Worm (Caenorhabditis elegans): ENCODE results near the gene C35D6.4.

DNA sequence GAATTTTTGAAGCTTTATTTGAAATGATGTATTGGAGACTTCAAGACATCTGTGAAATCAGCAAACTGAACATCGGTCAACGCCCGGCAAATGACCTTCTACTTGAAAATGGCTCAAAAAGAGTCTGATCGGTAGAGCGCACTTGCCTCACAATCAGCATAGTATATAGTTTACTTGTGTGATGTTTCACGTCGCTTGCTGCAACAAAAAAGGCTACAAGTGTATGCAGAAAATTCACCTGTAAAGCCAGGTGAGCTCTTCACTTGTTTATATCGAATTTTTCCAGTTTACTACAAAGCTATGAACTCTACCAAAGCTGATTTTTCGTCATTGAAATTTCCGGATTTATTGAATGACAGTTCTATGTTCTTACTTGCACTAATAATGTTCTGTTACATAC, 18.2 kb upstream of the C35D6.4 start, which contains the start of gene srz-71:
- TF ChIP-seq ztf-28 (GFP tag; IDR thresholded peaks at IDR 0.05) (no peak), snpc-4 (GFP tag; optimal IDR thresholded peaks at IDR 0.05) (no peak), snpc-4 (tag; optimal IDR thresholded peaks at IDR 0.05) (no peak), nfya-1 (tag; optimal IDR thresholded peaks at IDR 0.05; ENCODE audit: borderline replicate concordance, insufficient read depth) (no peak), nhr-27 (tag; optimal IDR thresholded peaks at IDR 0.05) (no peak), attf-5 (GFP tag; optimal IDR thresholded peaks at IDR 0.05) (no peak), egl-44 (GFP tag; IDR thresholded peaks at IDR 0.05) (no peak), T26A5.8 (tag; optimal IDR thresholded peaks at IDR 0.05) (no peak), pha-4 (tag; optimal IDR thresholded peaks at IDR 0.05) (no peak), Y53F4B.3 (GFP tag; IDR thresholded peaks at IDR 0.05) (no peak), F49E8.2 (tag; optimal IDR thresholded peaks at IDR 0.05; ENCODE audit: insufficient read depth) (no peak), ztf-3 (GFP tag; optimal IDR thresholded peaks at IDR 0.05) (no peak), rcor-1 (GFP tag; IDR thresholded peaks at IDR 0.05) (no peak), ama-1 (optimal IDR thresholded peaks at IDR 0.05) (no peak), ama-1 (GFP tag; optimal IDR thresholded peaks at IDR 0.05) (no peak), B0261.1 (tag; optimal IDR thresholded peaks at IDR 0.05) (no peak)

All from whole organism, young adult.